Worm (Caenorhabditis elegans): Measurements from ENCODE around the gene chc-1.

DNA sequence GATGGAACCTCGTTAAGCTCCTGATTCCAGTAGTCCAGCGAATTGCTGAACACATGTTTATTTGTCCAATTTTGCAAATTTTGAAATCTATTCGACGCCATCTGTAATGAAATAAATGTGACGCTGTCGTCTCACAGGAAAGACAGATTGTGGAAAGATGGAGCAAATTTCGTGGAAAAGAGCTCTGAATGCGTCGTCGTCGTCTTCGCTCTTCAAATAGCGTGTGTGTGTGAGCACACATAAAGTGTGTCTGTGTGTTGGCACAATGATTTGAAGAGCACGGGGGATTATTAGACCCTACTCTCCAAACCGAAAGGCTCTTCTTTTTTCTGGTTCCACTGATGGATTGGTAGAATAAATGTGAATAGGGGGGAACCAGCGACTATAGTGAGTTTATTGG, 17.5 kb upstream of the chc-1 start, which contains the start of gene unc-47:
- TF ChIP-seq ZK546.5 (tag; optimal IDR thresholded peaks at IDR 0.05) = no peak
- no peak for TF ChIP-seq jun-1 (tag; optimal IDR thresholded peaks at IDR 0.05)
- TF ChIP-seq aly-2 (tag; optimal IDR thresholded peaks at IDR 0.05) = no peak
- no peak for TF ChIP-seq nfya-1 (tag; optimal IDR thresholded peaks at IDR 0.05; ENCODE audit: insufficient read depth)
- no peak for TF ChIP-seq fkh-10 (GFP tag; optimal IDR thresholded peaks at IDR 0.05)
- no peak for TF ChIP-seq unc-39 (tag; optimal IDR thresholded peaks at IDR 0.05)
- TF ChIP-seq ztf-11 (tag; optimal IDR thresholded peaks at IDR 0.05) = no peak
- no peak for TF ChIP-seq nhr-76 (tag; optimal IDR thresholded peaks at IDR 0.05)
- no peak for TF ChIP-seq unc-62 (GFP tag; optimal IDR thresholded peaks at IDR 0.05)
- TF ChIP-seq nhr-237 (tag; optimal IDR thresholded peaks at IDR 0.05) = no peak
- TF ChIP-seq pqm-1 (tag; optimal IDR thresholded peaks at IDR 0.05) = no peak

All from whole organism, L3 larva.